Fruit fly (Drosophila melanogaster): ENCODE measurements around the gene Amnionless.
A peak's percentile ranks its signal among the peaks of the same experiment; 100 is the strongest.

Gene Amnionless

DNA sequence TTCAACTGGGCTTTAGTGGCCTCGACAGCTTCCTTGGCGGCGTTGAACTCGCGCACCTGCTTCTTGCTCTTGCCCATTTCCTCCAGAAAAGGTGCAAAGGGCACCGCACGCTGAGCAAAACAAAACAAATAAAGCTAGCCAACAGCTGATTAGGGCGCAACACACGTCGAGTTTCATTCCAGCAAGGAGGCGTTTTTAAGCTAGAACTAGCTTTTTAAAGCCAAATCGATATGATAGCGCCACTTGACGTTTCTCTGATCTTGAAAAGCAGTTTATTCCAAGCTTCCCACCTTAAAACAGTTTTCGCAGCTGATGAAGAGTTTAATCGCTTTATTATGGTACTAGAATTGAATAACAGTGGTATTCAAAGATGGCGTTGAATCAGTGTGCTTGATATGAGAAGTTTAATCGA lies 5.9 kb downstream of the Amnionless start, which contains the start of gene CG11601 (continued):
- peak in 1 of 2 experiments; percentile 29 for TF ChIP-seq dpn (GFP tag; optimal IDR thresholded peaks at IDR 0.05)
- peak; percentile 28 for TF ChIP-seq NfI (GFP tag; optimal IDR thresholded peaks at IDR 0.05)
- peak; percentile 50; the same call in 1 of the 2 replicates for TF ChIP-seq sob (GFP tag; IDR thresholded peaks at IDR 0.05)
- peak; percentile 88 for TF ChIP-seq Med (GFP tag)
- no peak for TF ChIP-seq tx (GFP tag; optimal IDR thresholded peaks at IDR 0.05)
- TF ChIP-seq CG10462 (GFP tag; optimal IDR thresholded peaks at IDR 0.05), result no peak
- TF ChIP-seq hkb (optimal IDR thresholded peaks at IDR 0.05), result peak; percentile 55
- TF ChIP-seq hkb (GFP tag; IDR thresholded peaks at IDR 0.05), result no peak
- peak; percentile 27 for TF ChIP-seq Sin3A (optimal IDR thresholded peaks at IDR 0.05)
- TF ChIP-seq bbx (GFP tag; IDR thresholded peaks at IDR 0.05; ENCODE audit: partially characterized antibody), result peak; percentile 33; the same call in 1 of the 2 replicates
- TF ChIP-seq klu (GFP tag; IDR thresholded peaks at IDR 0.05), result no peak
- TF ChIP-seq dmrt99B (tag; optimal IDR thresholded peaks at IDR 0.05), result no peak
- TF ChIP-seq fu2 (GFP tag; optimal IDR thresholded peaks at IDR 0.05), result peak; percentile 39
- peak; percentile 57 for TF ChIP-seq slbo (GFP tag; IDR thresholded peaks at IDR 0.05)
- TF ChIP-seq B-H1 (GFP tag; IDR thresholded peaks at IDR 0.05), result no peak
- peak; percentile 49 for TF ChIP-seq Hsf (GFP tag; optimal IDR thresholded peaks at IDR 0.05)
- TF ChIP-seq aop (GFP tag; IDR thresholded peaks at IDR 0.05), result no peak
- TF ChIP-seq run (tag; optimal IDR thresholded peaks at IDR 0.05), result no peak
- peak; percentile 34 for TF ChIP-seq Scr (GFP tag; IDR thresholded peaks at IDR 0.05; ENCODE audit: partially characterized antibody)
- TF ChIP-seq CG6272 (GFP tag; IDR thresholded peaks at IDR 0.05), result peak; percentile 34; the same call in 1 of the 2 replicates
- TF ChIP-seq nmo (GFP tag; optimal IDR thresholded peaks at IDR 0.05), result peak; percentile 63
- TF ChIP-seq CG18764 (GFP tag; optimal IDR thresholded peaks at IDR 0.05), result peak; percentile 98
- TF ChIP-seq ci (GFP tag; IDR thresholded peaks at IDR 0.05), result peak; percentile 58; the same call in 1 of the 3 replicates
- 0 out of 3 replicates have a peak, but pooled peaks have one; percentile 14 for TF ChIP-seq tgo (GFP tag; IDR thresholded peaks at IDR 0.05)
- peak; percentile 80 for TF ChIP-seq CTCF (GFP tag; optimal IDR thresholded peaks at IDR 0.05)
- TF ChIP-seq CG33213 (GFP tag; optimal IDR thresholded peaks at IDR 0.05), result peak; percentile 47
- 0 out of 2 replicates have a peak, but pooled peaks have one; percentile 5 for TF ChIP-seq sisA (GFP tag; IDR thresholded peaks at IDR 0.05)
- peak; percentile 50 for TF ChIP-seq Ptx1 (GFP tag; IDR thresholded peaks at IDR 0.05)
- TF ChIP-seq CG30020 (tag; optimal IDR thresholded peaks at IDR 0.05), result peak; percentile 15
- TF ChIP-seq Chrac-16 (GFP tag; optimal IDR thresholded peaks at IDR 0.05), result peak; percentile 4
- TF ChIP-seq CG9609 (GFP tag; optimal IDR thresholded peaks at IDR 0.05), result peak; percentile 52
- TF ChIP-seq Xrp1 (GFP tag; IDR thresholded peaks at IDR 0.05), result peak; percentile 52; the same call in 1 of the 2 replicates
- 0 out of 2 replicates have a peak, but pooled peaks have one; percentile 27 for TF ChIP-seq CG32767 (GFP tag; IDR thresholded peaks at IDR 0.05)
- peak; percentile 14 for TF ChIP-seq Bteb2 (GFP tag; optimal IDR thresholded peaks at IDR 0.05)

- 0 out of 3 replicates have a peak, but pooled peaks have one; percentile 4 for TF ChIP-seq mld (GFP tag; IDR thresholded peaks at IDR 0.05; ENCODE audit: partially characterized antibody)
- TF ChIP-seq CG2116 (GFP tag; optimal IDR thresholded peaks at IDR 0.05), result no peak
- TF ChIP-seq pb (GFP tag; optimal IDR thresholded peaks at IDR 0.05), result no peak
Observed at dm6 chr2L:278134-278533, 10.8 kb downstream of the Amnionless start, which contains the start of gene CG17078. Gene CG17078, minus strand, starts transcription at chr2L:278234.

DNA sequence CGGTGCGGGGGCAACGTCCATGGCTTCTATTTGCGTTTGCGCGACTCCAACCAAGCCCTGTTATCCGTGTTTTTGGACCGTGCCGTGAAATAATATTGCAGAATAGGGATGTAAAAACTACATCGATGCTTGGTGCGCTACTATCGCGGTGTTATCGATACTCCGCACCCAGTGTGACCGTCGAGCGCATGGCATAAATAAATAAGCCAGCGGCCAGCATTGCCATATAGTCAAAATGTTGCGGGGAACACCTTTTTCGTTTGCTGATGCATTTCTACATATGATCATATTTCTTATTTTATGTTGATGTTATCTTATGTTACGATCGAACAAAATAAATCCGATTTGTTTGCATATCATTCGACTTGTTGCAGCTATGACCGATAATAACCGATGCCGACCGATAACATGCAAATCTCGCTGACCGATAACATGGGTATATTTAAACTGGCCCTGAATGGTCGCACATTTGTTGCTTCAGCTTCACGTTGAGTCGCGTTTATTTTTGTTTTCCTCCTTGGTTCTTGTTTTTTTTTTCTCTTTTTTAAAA lies 11.7 kb downstream of the Amnionless start, which contains the start of gene smo:
smo (plus strand) TSS at position 461 of the 550 bp plus-strand sequence.
- TF ChIP-seq CG10147 (GFP tag; optimal IDR thresholded peaks at IDR 0.05) (peak; percentile 48), h (optimal IDR thresholded peaks at IDR 0.05) (no peak), tup (GFP tag; optimal IDR thresholded peaks at IDR 0.05) (no peak), CG11723 (GFP tag; optimal IDR thresholded peaks at IDR 0.05) (no peak), kah (GFP tag; optimal IDR thresholded peaks at IDR 0.05) (no peak), az2 (GFP tag; optimal IDR thresholded peaks at IDR 0.05) (no peak), CG1602 (GFP tag; optimal IDR thresholded peaks at IDR 0.05) (peak; percentile 10), MESR4 (GFP tag; optimal IDR thresholded peaks at IDR 0.05) (peak; percentile 67), tap (tag; optimal IDR thresholded peaks at IDR 0.05) (no peak), pb (GFP tag; optimal IDR thresholded peaks at IDR 0.05) (no peak), Hmr (GFP tag; optimal IDR thresholded peaks at IDR 0.05) (peak; percentile 60), ro (GFP tag; IDR thresholded peaks at IDR 0.05) (no peak), CG8478 (optimal IDR thresholded peaks at IDR 0.05) (no peak), pum (GFP tag; optimal IDR thresholded peaks at IDR 0.05) (peak; percentile 42), so (GFP tag; IDR thresholded peaks at IDR 0.05) (no peak), maf-S (GFP tag; optimal IDR thresholded peaks at IDR 0.05) (peak; percentile 29), aop (GFP tag; IDR thresholded peaks at IDR 0.05) (no peak)
